Worm (Caenorhabditis elegans): ENCODE data around the gene mon-2.

Gene mon-2

ce11 chrIV:12113056-12113455 is 16.5 kb downstream of the mon-2 start:
- TF ChIP-seq unc-130 (GFP tag; optimal IDR thresholded peaks at IDR 0.05) (no peak), madf-10 (tag; optimal IDR thresholded peaks at IDR 0.05) (no peak), F37B4.10 (GFP tag; IDR thresholded peaks at IDR 0.05) (no peak), egrh-3 (GFP tag; IDR thresholded peaks at IDR 0.05) (no peak), Y56A3A.18 (GFP tag; IDR thresholded peaks at IDR 0.05) (no peak), somi-1 (GFP tag; optimal IDR thresholded peaks at IDR 0.05) (no peak)

DNA sequence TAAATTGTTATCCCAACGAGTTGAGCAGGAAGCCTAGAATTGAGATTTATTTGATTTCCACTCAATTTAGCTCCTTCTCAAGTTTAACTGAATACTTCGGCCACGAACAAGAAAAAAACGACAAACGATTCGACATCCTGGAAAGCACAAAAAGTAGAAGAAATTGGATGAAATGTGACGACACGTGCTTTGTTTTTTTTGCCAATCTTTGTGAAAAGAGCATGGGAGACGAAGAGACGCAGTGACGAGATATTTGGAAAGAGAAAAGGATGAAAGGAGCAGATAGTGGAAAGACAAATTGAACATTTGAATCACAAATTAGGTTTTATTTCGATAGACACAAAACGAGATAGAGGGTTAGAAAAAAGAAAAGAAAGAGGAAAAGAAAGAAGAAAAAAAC is 17.9 kb downstream of the mon-2 start:
- TF ChIP-seq cebp-2 (GFP tag; IDR thresholded peaks at IDR 0.05), result 0 out of 2 replicates have a peak, but pooled peaks have one; percentile 23
- TF ChIP-seq hmg-1.2 (GFP tag; IDR thresholded peaks at IDR 0.05), result peak; percentile 66
- TF ChIP-seq efl-1 (GFP tag; optimal IDR thresholded peaks at IDR 0.05), result no peak
- TF ChIP-seq gei-17 (GFP tag; optimal IDR thresholded peaks at IDR 0.05), result no peak

DNA sequence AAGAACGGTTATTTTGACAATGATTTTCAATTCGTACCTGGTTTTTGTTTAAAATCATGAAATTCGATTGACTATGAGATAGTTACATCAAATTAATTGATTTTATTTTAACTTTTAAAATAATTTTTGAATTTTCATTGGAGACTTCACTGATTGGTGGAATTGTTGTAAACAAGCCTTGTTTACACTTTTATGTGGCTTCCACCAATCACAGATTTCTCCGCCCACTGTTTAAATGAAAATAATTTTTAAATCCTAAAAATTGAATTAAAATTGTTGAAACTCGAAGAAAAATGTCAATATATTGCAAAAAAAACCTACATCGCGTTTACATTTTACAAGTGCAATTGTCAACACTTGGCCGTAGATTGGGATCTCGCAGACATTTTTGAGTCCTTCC is 24.0 kb downstream of the mon-2 start:
- TF ChIP-seq nhr-80 (tag; optimal IDR thresholded peaks at IDR 0.05), result no peak
- no peak for TF ChIP-seq Y56A3A.18 (GFP tag; IDR thresholded peaks at IDR 0.05)
- TF ChIP-seq Y53F4B.3 (GFP tag; IDR thresholded peaks at IDR 0.05), result no peak
- no peak for TF ChIP-seq ceh-40 (GFP tag; IDR thresholded peaks at IDR 0.05)
- no peak for TF ChIP-seq ztf-28 (GFP tag; IDR thresholded peaks at IDR 0.05)
- no peak for TF ChIP-seq ama-1 (optimal IDR thresholded peaks at IDR 0.05)
- no peak for TF ChIP-seq ama-1 (GFP tag; optimal IDR thresholded peaks at IDR 0.05)
- no peak for TF ChIP-seq zim-3 (tag; optimal IDR thresholded peaks at IDR 0.05)
- no peak for TF ChIP-seq tlf-1 (GFP tag; optimal IDR thresholded peaks at IDR 0.05)
- TF ChIP-seq ceh-58 (GFP tag; IDR thresholded peaks at IDR 0.05), result no peak
- no peak for TF ChIP-seq ekl-4 (GFP tag; IDR thresholded peaks at IDR 0.05)
- no peak for TF ChIP-seq lag-1 (GFP tag; IDR thresholded peaks at IDR 0.05)
- no peak for TF ChIP-seq mcd-1 (GFP tag; IDR thresholded peaks at IDR 0.05)
- TF ChIP-seq dox-1 (GFP tag; IDR thresholded peaks at IDR 0.05), result no peak
- TF ChIP-seq mes-4 (tag; optimal IDR thresholded peaks at IDR 0.05), result no peak
- TF ChIP-seq madf-10 (tag; optimal IDR thresholded peaks at IDR 0.05), result no peak
- no peak for TF ChIP-seq aptf-3 (GFP tag; IDR thresholded peaks at IDR 0.05)
- no peak for TF ChIP-seq lin-40 (tag; optimal IDR thresholded peaks at IDR 0.05)
- TF ChIP-seq nfyb-1 (GFP tag; IDR thresholded peaks at IDR 0.05), result no peak

- peak; percentile 47; the same call in 1 of the 2 replicates for TF ChIP-seq F33H1.4 (GFP tag; IDR thresholded peaks at IDR 0.05)
- TF ChIP-seq lsl-1 (GFP tag; optimal IDR thresholded peaks at IDR 0.05), result peak; percentile 52
- TF ChIP-seq efl-1 (GFP tag; optimal IDR thresholded peaks at IDR 0.05), result peak; percentile 77
- no peak for TF ChIP-seq him-1 (tag; optimal IDR thresholded peaks at IDR 0.05)
- TF ChIP-seq tbp1 (GFP tag; optimal IDR thresholded peaks at IDR 0.05), result peak; percentile 7
- peak; percentile 5 for TF ChIP-seq snpc-1.1 (tag; optimal IDR thresholded peaks at IDR 0.05; ENCODE audit: insufficient read depth)
- TF ChIP-seq dpff-1 (tag; optimal IDR thresholded peaks at IDR 0.05), result no peak
- 0 out of 2 replicates have a peak, but pooled peaks have one; percentile 34 for TF ChIP-seq D2030.7 (GFP tag; IDR thresholded peaks at IDR 0.05)
- TF ChIP-seq somi-1 (GFP tag; optimal IDR thresholded peaks at IDR 0.05), result no peak
- peak; percentile 56 for TF ChIP-seq dpl-1 (GFP tag; optimal IDR thresholded peaks at IDR 0.05)
- TF ChIP-seq lin-35 (GFP tag; optimal IDR thresholded peaks at IDR 0.05), result peak in 1 of 3 experiments; percentile 28
- TF ChIP-seq mcd-1 (GFP tag; IDR thresholded peaks at IDR 0.05), result peak; percentile 72
- TF ChIP-seq snpc-4 (GFP tag; optimal IDR thresholded peaks at IDR 0.05), result no peak
- peak in 2 of 4 experiments; percentile 33 to 42 for TF ChIP-seq snpc-4 (tag; optimal IDR thresholded peaks at IDR 0.05)
- TF ChIP-seq lin-54 (GFP tag; optimal IDR thresholded peaks at IDR 0.05), result peak; percentile 15
- TF ChIP-seq madf-8 (GFP tag; conservative IDR thresholded peaks at IDR 0.05), result peak; percentile 42; the same call in 1 of the 2 replicates
- TF ChIP-seq ZK185.1 (tag; optimal IDR thresholded peaks at IDR 0.05; ENCODE audit: poor library complexity, severe bottlenecking), result no peak
- peak; percentile 57; the same call in 1 of the 2 replicates for TF ChIP-seq madf-6 (GFP tag; IDR thresholded peaks at IDR 0.05)
- no peak for TF ChIP-seq lag-1 (GFP tag; IDR thresholded peaks at IDR 0.05)
- peak; percentile 43 for TF ChIP-seq attf-5 (GFP tag; optimal IDR thresholded peaks at IDR 0.05)
- TF ChIP-seq madf-3 (GFP tag; IDR thresholded peaks at IDR 0.05), result peak; percentile 67; the same call in 1 of the 2 replicates
- no peak for TF ChIP-seq repo-1 (tag; optimal IDR thresholded peaks at IDR 0.05)
- peak; percentile 59; the same call in 1 of the 2 replicates for TF ChIP-seq hmg-1.2 (GFP tag; IDR thresholded peaks at IDR 0.05)
Measured at ce11 chrIV:12121076-12121475, 24.5 kb downstream of the mon-2 start, which contains the start of the genes ddb-1 and M18.6. Gene ddb-1 (minus strand): TSS chrIV:12121165. Gene M18.6 (plus strand): TSS chrIV:12121310.
